Worm (Caenorhabditis elegans): Measurements from ENCODE around the gene flp-18.

The flp-18 gene

DNA sequence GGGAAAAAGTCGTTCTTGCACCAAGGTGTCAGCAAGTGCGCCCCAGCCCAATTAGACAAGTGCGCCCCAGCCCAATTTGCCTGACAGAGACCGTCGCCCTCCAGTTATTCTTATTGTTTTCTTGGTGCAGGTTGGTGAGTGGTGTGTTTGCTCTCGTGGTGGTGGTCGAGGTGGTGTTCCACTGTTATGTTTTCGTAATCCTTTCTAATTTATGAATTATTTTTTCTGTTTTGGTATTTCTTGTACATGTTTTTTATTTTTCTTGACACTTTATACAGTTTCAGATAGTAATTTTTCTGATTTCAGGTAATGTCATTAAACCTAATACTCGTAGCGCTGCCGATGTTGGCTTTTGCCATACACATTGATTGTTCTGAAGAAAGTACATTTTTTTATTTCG lies 9.2 kb downstream of the flp-18 start, which contains the start of gene Y48D7A.1 (continued):
- TF ChIP-seq nhr-111 (GFP tag; optimal IDR thresholded peaks at IDR 0.05): no peak

DNA sequence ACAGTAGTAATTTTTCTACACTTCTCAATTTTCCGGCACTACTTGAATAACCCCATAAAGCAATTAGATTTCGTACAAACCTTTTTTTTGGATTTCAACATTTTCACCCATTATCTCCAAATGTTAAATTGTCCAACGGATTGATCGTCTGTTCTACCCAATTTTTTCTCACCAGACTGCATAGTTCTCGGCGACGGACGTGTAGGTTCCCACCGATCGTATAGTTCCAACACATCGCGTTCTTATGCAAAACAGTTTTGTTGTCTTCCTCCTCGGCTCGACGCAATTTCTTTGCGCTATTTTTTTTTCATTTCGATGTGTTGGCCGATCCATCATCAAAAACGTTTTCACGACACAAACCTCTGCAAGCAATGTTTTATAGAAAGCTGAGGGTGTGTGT lies 14.7 kb downstream of the flp-18 start, which contains the start of gene Y41G9A.6:
TSS of gene Y41G9A.6 (minus strand) at position 101 of the 400 bp plus-strand sequence.
- TF ChIP-seq daf-12 (tag; optimal IDR thresholded peaks at IDR 0.05) (no peak), snpc-1.2 (GFP tag; IDR thresholded peaks at IDR 0.05) (no peak), zfp-3 (GFP tag; conservative IDR thresholded peaks at IDR 0.05) (no peak)

DNA sequence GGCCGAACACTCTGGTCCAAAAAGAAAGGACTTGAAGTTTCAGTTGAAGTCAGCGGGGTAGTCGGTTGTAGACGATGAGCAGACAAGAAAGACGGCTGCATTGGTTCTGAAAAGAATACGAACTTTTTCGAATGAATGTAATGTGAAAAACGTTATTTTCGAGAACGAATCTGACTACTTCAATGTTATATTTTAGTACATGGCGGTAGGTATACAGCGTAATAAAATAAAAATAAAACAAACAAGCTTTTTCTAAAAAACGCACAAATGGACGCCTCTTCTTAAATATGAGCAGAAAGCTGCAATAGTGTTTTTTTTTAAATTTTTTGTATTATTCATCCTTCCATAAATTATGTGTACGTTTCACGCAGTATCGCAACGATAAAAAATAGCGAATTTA lies 18.7 kb downstream of the flp-18 start, which contains the start of gene Y41G9A.17:
TSS of gene Y41G9A.17 (minus strand) at position 101 of the 400 bp plus-strand sequence.
- no peak for TF ChIP-seq nhr-76 (tag; optimal IDR thresholded peaks at IDR 0.05)
- no peak for TF ChIP-seq sdz-12 (GFP tag; optimal IDR thresholded peaks at IDR 0.05)
- TF ChIP-seq pha-4 (GFP tag; IDR thresholded peaks at IDR 0.05): no peak
- no peak for TF ChIP-seq pha-4 (tag; optimal IDR thresholded peaks at IDR 0.05)
- no peak for TF ChIP-seq ceh-28 (tag; optimal IDR thresholded peaks at IDR 0.05)
- TF ChIP-seq egl-27 (tag; optimal IDR thresholded peaks at IDR 0.05): no peak
- TF ChIP-seq daf-12 (tag; optimal IDR thresholded peaks at IDR 0.05): no peak

DNA sequence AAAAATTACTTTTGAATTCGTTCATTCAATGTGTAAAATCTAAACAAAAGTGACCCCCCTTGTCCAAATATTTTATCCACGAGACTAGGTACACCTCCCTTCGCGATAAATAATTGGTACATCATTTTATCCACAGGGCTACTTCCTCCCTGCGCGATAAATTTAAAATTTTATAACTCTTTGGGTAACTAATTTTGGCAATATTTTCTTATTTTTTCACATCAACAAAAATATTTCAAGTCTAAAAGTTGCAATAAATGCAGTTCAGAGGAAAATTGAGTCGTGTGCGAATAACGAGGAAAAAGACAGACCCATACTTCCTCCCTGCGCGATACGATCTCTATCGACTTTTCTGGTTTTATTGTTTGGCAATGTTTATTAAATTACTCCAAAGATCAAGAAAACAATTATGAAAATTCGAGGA lies 21.4 kb downstream of the flp-18 start:
- TF ChIP-seq lin-38 (GFP tag; IDR thresholded peaks at IDR 0.05) (peak; percentile 86), zag-1 (tag; optimal IDR thresholded peaks at IDR 0.05) (peak; percentile 94), spr-1 (tag; optimal IDR thresholded peaks at IDR 0.05) (peak; percentile 98), nhr-41 (GFP tag; IDR thresholded peaks at IDR 0.05) (0 out of 2 replicates have a peak, but pooled peaks have one; percentile 66), D1046.2 (GFP tag; IDR thresholded peaks at IDR 0.05) (peak; percentile 92), fos-1 (tag; optimal IDR thresholded peaks at IDR 0.05) (peak; percentile 89), mxl-2 (GFP tag; conservative IDR thresholded peaks at IDR 0.05) (peak; percentile 84), lsy-2 (tag; optimal IDR thresholded peaks at IDR 0.05) (peak; percentile 96 to 98), daf-12 (tag; optimal IDR thresholded peaks at IDR 0.05) (peak; percentile 37), T26A8.4 (GFP tag; IDR thresholded peaks at IDR 0.05) (peak; percentile 100), ceh-20 (GFP tag; IDR thresholded peaks at IDR 0.05) (peak; percentile 98), lin-39 (tag; optimal IDR thresholded peaks at IDR 0.05) (peak; percentile 98), ceh-44 (GFP tag; IDR thresholded peaks at IDR 0.05) (peak; percentile 13; the same call in 1 of the 2 replicates), nhr-111 (GFP tag; optimal IDR thresholded peaks at IDR 0.05) (peak; percentile 50), nhr-77 (tag; optimal IDR thresholded peaks at IDR 0.05) (peak; percentile 99), nhr-42 (GFP tag; IDR thresholded peaks at IDR 0.05) (peak; percentile 99), pqm-1 (tag; optimal IDR thresholded peaks at IDR 0.05) (peak; percentile 60), skn-1 (tag; optimal IDR thresholded peaks at IDR 0.05) (no peak), hlh-30 (tag; optimal IDR thresholded peaks at IDR 0.05; ENCODE audit: insufficient read depth) (peak; percentile 95), lin-13 (GFP tag; optimal IDR thresholded peaks at IDR 0.05) (peak; percentile 96), mxl-3 (GFP tag; optimal IDR thresholded peaks at IDR 0.05) (peak; percentile 92), mes-2 (tag; optimal IDR thresholded peaks at IDR 0.05; ENCODE audit: poor library complexity, severe bottlenecking) (peak; percentile 98), F44E2.7 (GFP tag; IDR thresholded peaks at IDR 0.05) (no peak), F10B5.3 (tag; optimal IDR thresholded peaks at IDR 0.05) (peak; percentile 97), lin-15B (tag; optimal IDR thresholded peaks at IDR 0.05) (no peak), nhr-11 (tag; optimal IDR thresholded peaks at IDR 0.05) (peak; percentile 98), tag-97 (GFP tag; IDR thresholded peaks at IDR 0.05) (peak; percentile 90; the same call in 1 of the 2 replicates), ceh-32 (tag; optimal IDR thresholded peaks at IDR 0.05; ENCODE audit: poor library complexity) (peak; percentile 91), fkh-10 (GFP tag; optimal IDR thresholded peaks at IDR 0.05) (peak; percentile 99), egl-27 (tag; optimal IDR thresholded peaks at IDR 0.05) (peak; percentile 100), nhr-28 (tag; optimal IDR thresholded peaks at IDR 0.05) (peak; percentile 92), mep-1 (tag; optimal IDR thresholded peaks at IDR 0.05) (peak; percentile 100), zip-11 (GFP tag; IDR thresholded peaks at IDR 0.05) (0 out of 2 replicates have a peak, but pooled peaks have one; percentile 25), R02D3.7 (tag; optimal IDR thresholded peaks at IDR 0.05) (peak; percentile 13), dmd-9 (GFP tag; IDR thresholded peaks at IDR 0.05) (peak; percentile 74), aha-1 (tag) (peak; percentile 100), ceh-62 (tag; optimal IDR thresholded peaks at IDR 0.05) (no peak), mdt-29 (GFP tag; IDR thresholded peaks at IDR 0.05) (peak; percentile 92), tra-1 (GFP tag; IDR thresholded peaks at IDR 0.05) (peak; percentile 98)

Measured in whole organism, L4 larva.